Fruit fly (Drosophila melanogaster): Measurements from ENCODE around the gene Jon74E.

Gene Jon74E

DNA sequence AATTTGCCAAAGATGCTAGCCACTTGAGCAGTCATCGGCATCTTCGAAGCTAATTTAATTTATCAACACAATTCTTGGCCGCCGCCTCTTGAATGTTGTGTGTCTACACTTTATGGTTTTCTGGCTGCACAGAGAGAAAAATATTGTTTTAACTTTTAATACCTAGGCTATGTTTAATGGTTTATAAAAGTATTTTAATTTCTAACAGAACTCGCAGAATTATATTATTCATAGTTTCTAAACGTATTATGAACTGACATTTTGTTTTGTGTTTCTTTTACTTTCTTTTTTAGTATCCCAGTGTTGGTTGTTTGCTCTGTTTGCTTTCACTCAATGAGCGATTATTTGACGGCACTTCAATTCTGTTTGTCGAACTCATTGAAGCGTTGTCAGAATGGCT, 16.7 kb downstream of the Jon74E start (continued):
- TF ChIP-seq croc (GFP tag; conservative IDR thresholded peaks at IDR 0.05) (no peak), exex (tag; optimal IDR thresholded peaks at IDR 0.05) (no peak), CTCF (GFP tag; optimal IDR thresholded peaks at IDR 0.05) (no peak), gsb (GFP tag; IDR thresholded peaks at IDR 0.05) (no peak), amos (GFP tag; IDR thresholded peaks at IDR 0.05; ENCODE audit: partially characterized antibody) (no peak), CG11085 (GFP tag; IDR thresholded peaks at IDR 0.05) (no peak), ac (GFP tag; optimal IDR thresholded peaks at IDR 0.05) (no peak), PHDP (tag; optimal IDR thresholded peaks at IDR 0.05) (peak; percentile 51), ap (GFP tag; IDR thresholded peaks at IDR 0.05) (no peak), jumu (GFP tag; optimal IDR thresholded peaks at IDR 0.05) (no peak), Oli (tag; optimal IDR thresholded peaks at IDR 0.05) (peak; percentile 54), CG7987 (GFP tag; optimal IDR thresholded peaks at IDR 0.05) (no peak), dmrt11E (tag; optimal IDR thresholded peaks at IDR 0.05) (peak; percentile 47), Dip3 (GFP tag; optimal IDR thresholded peaks at IDR 0.05) (no peak), CG5953 (GFP tag; IDR thresholded peaks at IDR 0.05) (no peak), wek (GFP tag; optimal IDR thresholded peaks at IDR 0.05) (no peak), Drgx (GFP tag; IDR thresholded peaks at IDR 0.05) (no peak), CG6854 (GFP tag; optimal IDR thresholded peaks at IDR 0.05) (no peak), tin (GFP tag; optimal IDR thresholded peaks at IDR 0.05) (no peak), Elba2 (GFP tag; optimal IDR thresholded peaks at IDR 0.05) (no peak), hbn (GFP tag; IDR thresholded peaks at IDR 0.05; ENCODE audit: partially characterized antibody) (no peak), CG16779 (GFP tag; IDR thresholded peaks at IDR 0.05) (no peak), Fer1 (GFP tag; optimal IDR thresholded peaks at IDR 0.05) (no peak), CG6654 (GFP tag; optimal IDR thresholded peaks at IDR 0.05) (no peak), CG14710 (tag; optimal IDR thresholded peaks at IDR 0.05) (peak; percentile 41), vvl (GFP tag; IDR thresholded peaks at IDR 0.05) (peak; percentile 44; the same call in 1 of the 2 replicates), pan (optimal IDR thresholded peaks at IDR 0.05) (no peak), pan (GFP tag; optimal IDR thresholded peaks at IDR 0.05 in 1 of 2, IDR thresholded peaks at IDR 0.05 in 1 of 2) (peak in 1 of 2 experiments; percentile 67), CG11093 (GFP tag; IDR thresholded peaks at IDR 0.05) (no peak), CG18011 (GFP tag; optimal IDR thresholded peaks at IDR 0.05) (no peak), al (GFP tag; IDR thresholded peaks at IDR 0.05) (no peak), CG8765 (GFP tag; IDR thresholded peaks at IDR 0.05) (no peak), jing (GFP tag; optimal IDR thresholded peaks at IDR 0.05) (no peak), zen (tag; optimal IDR thresholded peaks at IDR 0.05) (no peak), ro (GFP tag; IDR thresholded peaks at IDR 0.05) (no peak), H15 (GFP tag; IDR thresholded peaks at IDR 0.05) (no peak), CG30403 (GFP tag; optimal IDR thresholded peaks at IDR 0.05) (peak; percentile 45), toy (GFP tag; IDR thresholded peaks at IDR 0.05) (no peak), lmd (GFP tag; IDR thresholded peaks at IDR 0.05) (0 out of 2 replicates have a peak, but pooled peaks have one; percentile 27), Mad (GFP tag; optimal IDR thresholded peaks at IDR 0.05) (no peak), CG3281 (GFP tag; optimal IDR thresholded peaks at IDR 0.05) (no peak), Hr39 (optimal IDR thresholded peaks at IDR 0.05) (no peak), gsb-n (tag; optimal IDR thresholded peaks at IDR 0.05) (peak; percentile 55), CG3726 (GFP tag; IDR thresholded peaks at IDR 0.05) (no peak), CG10274 (GFP tag; optimal IDR thresholded peaks at IDR 0.05) (no peak), CG7928 (GFP tag; optimal IDR thresholded peaks at IDR 0.05) (no peak), gce (GFP tag; IDR thresholded peaks at IDR 0.05) (no peak), btn (GFP tag; optimal IDR thresholded peaks at IDR 0.05) (no peak), D (optimal IDR thresholded peaks at IDR 0.05) (no peak), D (GFP tag; optimal IDR thresholded peaks at IDR 0.05) (no peak), nerfin-1 (tag; optimal IDR thresholded peaks at IDR 0.05) (no peak), row (GFP tag; IDR thresholded peaks at IDR 0.05) (peak; percentile 58), dati (GFP tag; IDR thresholded peaks at IDR 0.05) (no peak), MESR4 (GFP tag; optimal IDR thresholded peaks at IDR 0.05) (no peak)
